Fruit fly (Drosophila melanogaster) whole organism, embryonic: ENCODE results near the gene CG5191.

ENCODE experiments used
- Abd-B ChIP-seq: fragments of 200-800 bp; sonication (Bioruptor generic); optimal IDR thresholded peaks from 2 replicates; lab custom pipeline; 2018; ENCODE audit warnings: missing biosample characterization, mild to moderate bottlenecking, missing genetic modification characterization, moderate library complexity
- Aef1 ChIP-seq: fragments of 200-800 bp; sonication (Bioruptor generic); IDR thresholded peaks from 3 replicates; pipeline ENCODE4 v1.3.6; 2022; ENCODE audit warnings: missing biosample characterization, missing genetic modification characterization
- Asciz ChIP-seq: fragments of 200-800 bp; sonication (Bioruptor generic); optimal IDR thresholded peaks from 2 replicates; lab custom pipeline; 2017; ENCODE audit warnings: missing biosample characterization, mild to moderate bottlenecking, missing genetic modification characterization, missing genetic modification reagents
- Awh ChIP-seq: fragments of 200-800 bp; sonication (Bioruptor generic); IDR thresholded peaks from 2 replicates; pipeline ENCODE4, ENCODE4 v1.3.6; 2022; ENCODE audit warnings: missing biosample characterization, missing genetic modification characterization
- CG10267 ChIP-seq: fragments of 200-800 bp; sonication (Bioruptor generic); optimal IDR thresholded peaks from 2 replicates; lab custom pipeline; 2018; ENCODE audit warnings: missing biosample characterization, mild to moderate bottlenecking, missing genetic modification characterization, moderate library complexity
- CG11695 ChIP-seq: fragments of 200-800 bp; sonication (Bioruptor generic); IDR thresholded peaks from 3 replicates; pipeline ENCODE4 v1.3.6; 2022; ENCODE audit warnings: missing biosample characterization, missing genetic modification characterization
- CG12236 ChIP-seq: fragments of 200-800 bp; sonication (Bioruptor generic); optimal IDR thresholded peaks from 2 replicates; lab custom pipeline; 2016; ENCODE audit warnings: missing biosample characterization, missing genetic modification characterization
- CG12299 ChIP-seq: fragments of 200-800 bp; sonication (Bioruptor generic); optimal IDR thresholded peaks from 2 replicates; lab custom pipeline; 2018; ENCODE audit warnings: missing biosample characterization, mild to moderate bottlenecking, missing genetic modification characterization
- CG14014 ChIP-seq: fragments of 200-800 bp; sonication (Bioruptor generic); IDR thresholded peaks from 2 replicates; pipeline ENCODE4 v1.3.6; 2022; ENCODE audit warnings: missing biosample characterization, missing genetic modification characterization
- CG1602 ChIP-seq: fragments of 200-800 bp; sonication (Bioruptor generic); optimal IDR thresholded peaks from 3 replicates; lab custom pipeline; 2016; ENCODE audit warnings: missing biosample characterization, missing genetic modification characterization
- CG18262 ChIP-seq: fragments of 200-800 bp; optimal IDR thresholded peaks from 3 replicates; lab custom pipeline; 2019; ENCODE audit warnings: missing biosample characterization, mild to moderate bottlenecking, missing genetic modification characterization, moderate library complexity
- CG18476 ChIP-seq: fragments of 200-800 bp; sonication (Bioruptor generic); optimal IDR thresholded peaks from 2 replicates; lab custom pipeline; 2016; ENCODE audit warnings: missing biosample characterization, mild to moderate bottlenecking, missing genetic modification characterization
- CG18619 ChIP-seq: fragments of 200-800 bp; sonication (Bioruptor generic); optimal IDR thresholded peaks from 3 replicates; lab custom pipeline; 2017; ENCODE audit warnings: missing biosample characterization, mild to moderate bottlenecking, missing genetic modification characterization
- CG30020 ChIP-seq: fragments of 200-800 bp; optimal IDR thresholded peaks from 2 replicates; lab custom pipeline; 2019; ENCODE audit warnings: missing biosample characterization, mild to moderate bottlenecking, missing genetic modification characterization, moderate library complexity
- CG30403 ChIP-seq: fragments of 200-800 bp; sonication (Bioruptor generic); optimal IDR thresholded peaks from 3 replicates; lab custom pipeline; 2016; ENCODE audit warnings: missing biosample characterization, missing genetic modification characterization
- CG31224 ChIP-seq: fragments of 200-800 bp; sonication (Bioruptor generic); IDR thresholded peaks from 2 replicates; pipeline ENCODE4 v1.3.6; 2022; ENCODE audit warnings: missing biosample characterization, missing genetic modification characterization
- CG3838 ChIP-seq: fragments of 200-800 bp; sonication (Bioruptor generic); optimal IDR thresholded peaks from 3 replicates; lab custom pipeline; 2016; ENCODE audit warnings: missing biosample characterization, missing genetic modification characterization
- CG4328 ChIP-seq: fragments of 200-800 bp; sonication (Bioruptor generic); optimal IDR thresholded peaks from 3 replicates; lab custom pipeline; 2017; ENCODE audit warnings: missing biosample characterization, missing genetic modification reagents, missing genetic modification characterization
- CG4424 ChIP-seq: fragments of 200-800 bp; sonication (Bioruptor generic); optimal IDR thresholded peaks from 3 replicates; lab custom pipeline; 2016; ENCODE audit warnings: missing biosample characterization, missing genetic modification characterization
- CG7556 ChIP-seq: fragments of 200-800 bp; sonication (Bioruptor generic); optimal IDR thresholded peaks from 2 replicates; lab custom pipeline; 2017; ENCODE audit warnings: missing biosample characterization, mild to moderate bottlenecking, missing genetic modification characterization
- CG7786 ChIP-seq: fragments of 200-800 bp; sonication (Bioruptor generic); optimal IDR thresholded peaks from 2 replicates; lab custom pipeline; 2016; ENCODE audit warnings: missing biosample characterization, missing genetic modification characterization
- CG8290 ChIP-seq, 3 experiments: fragments of 200-800 bp; sonication (Bioruptor generic); optimal IDR thresholded peaks; 2 replicates each; lab custom pipeline; 2016 to 2019; ENCODE audit warnings: missing biosample characterization in 3 of 3, missing genetic modification characterization in 3 of 3, mild to moderate bottlenecking in 2 of 3, moderate library complexity in 1 of 3
- CG8388 ChIP-seq: fragments of 200-800 bp; sonication (Bioruptor generic); optimal IDR thresholded peaks from 2 replicates; lab custom pipeline; 2019; ENCODE audit warnings: missing biosample characterization, mild to moderate bottlenecking, missing genetic modification characterization, moderate library complexity
- CTCF ChIP-seq: fragments of 200-800 bp; sonication (Bioruptor generic); optimal IDR thresholded peaks from 2 replicates; lab custom pipeline; 2017; ENCODE audit warnings: missing biosample characterization, mild to moderate bottlenecking, missing genetic modification characterization, moderate library complexity
- D19A ChIP-seq: fragments of 200-800 bp; optimal IDR thresholded peaks from 3 replicates; lab custom pipeline; 2019; ENCODE audit warnings: missing biosample characterization, mild to moderate bottlenecking, missing genetic modification characterization, moderate library complexity
- D19B ChIP-seq: fragments of 200-800 bp; sonication (Bioruptor generic); optimal IDR thresholded peaks from 2 replicates; lab custom pipeline; 2017; ENCODE audit warnings: missing biosample characterization, mild to moderate bottlenecking, missing genetic modification characterization
- Dll ChIP-seq: fragments of 200-800 bp; sonication (Bioruptor generic); IDR thresholded peaks from 4 replicates; pipeline ENCODE4 v1.3.6; 2022; ENCODE audit warnings: missing biosample characterization, missing genetic modification characterization; ENCODE audit not compliant: partially characterized antibody
- Gug ChIP-seq: fragments of 200-800 bp; sonication (Bioruptor generic); IDR thresholded peaks from 4 replicates; pipeline ENCODE4 v1.3.6; 2022; ENCODE audit warnings: missing biosample characterization, missing genetic modification characterization
- HLH54F ChIP-seq: fragments of 200-800 bp; sonication (Bioruptor generic); optimal IDR thresholded peaks from 3 replicates; lab custom pipeline; 2016; ENCODE audit warnings: missing biosample characterization, missing genetic modification characterization
- Hand ChIP-seq: fragments of 200-800 bp; sonication (Bioruptor generic); optimal IDR thresholded peaks from 2 replicates; lab custom pipeline; 2017; ENCODE audit warnings: mild to moderate bottlenecking, missing biosample characterization, missing genetic modification reagents, missing genetic modification characterization
- Mad ChIP-seq: fragments of 200-800 bp; sonication (Bioruptor generic); optimal IDR thresholded peaks from 2 replicates; lab custom pipeline; 2016; ENCODE audit warnings: missing biosample characterization, missing genetic modification characterization
- Meics ChIP-seq: fragments of 200-800 bp; sonication (Bioruptor generic); optimal IDR thresholded peaks from 2 replicates; lab custom pipeline; 2017; ENCODE audit warnings: missing biosample characterization, mild to moderate bottlenecking, missing genetic modification characterization
- Sox102F ChIP-seq: fragments of 200-800 bp; sonication (Bioruptor generic); optimal IDR thresholded peaks from 2 replicates; lab custom pipeline; 2018; ENCODE audit warnings: missing biosample characterization, mild to moderate bottlenecking, missing genetic modification characterization, moderate library complexity
- ash1 ChIP-seq: fragments of 200-800 bp; sonication (Bioruptor generic); optimal IDR thresholded peaks from 2 replicates; lab custom pipeline; 2018; ENCODE audit warnings: missing biosample characterization, mild to moderate bottlenecking, missing genetic modification characterization
- bab2 ChIP-seq: fragments of 200-800 bp; sonication (Bioruptor generic); optimal IDR thresholded peaks from 2 replicates; lab custom pipeline; 2016; ENCODE audit warnings: missing biosample characterization, missing genetic modification characterization
- chinmo ChIP-seq: fragments of 200-800 bp; sonication (Bioruptor generic); IDR thresholded peaks from 4 replicates; pipeline ENCODE4 v1.3.6; 2022; ENCODE audit warnings: missing biosample characterization, missing genetic modification characterization; ENCODE audit not compliant: partially characterized antibody
- ci ChIP-seq: fragments of 200-800 bp; sonication (Bioruptor generic); IDR thresholded peaks from 3 replicates; pipeline ENCODE4 v1.3.6; 2022; ENCODE audit warnings: missing biosample characterization, missing genetic modification characterization
- croc ChIP-seq: fragments of 200-800 bp; sonication (Bioruptor generic); conservative IDR thresholded peaks from 3 replicates; pipeline ENCODE4 v1.3.6; 2022; ENCODE audit warnings: missing biosample characterization, missing genetic modification characterization
- cwo ChIP-seq: fragments of 200-800 bp; sonication (Bioruptor generic); optimal IDR thresholded peaks from 3 replicates; lab custom pipeline; 2017; ENCODE audit warnings: missing biosample characterization, missing genetic modification characterization, mild to moderate bottlenecking, moderate library complexity, missing genetic modification reagents
- ems ChIP-seq: fragments of 200-800 bp; sonication (Bioruptor generic); optimal IDR thresholded peaks from 3 replicates; lab custom pipeline; 2016; ENCODE audit warnings: missing biosample characterization, missing genetic modification characterization
- gsb ChIP-seq: fragments of 200-800 bp; sonication (Bioruptor generic); IDR thresholded peaks from 2 replicates; pipeline ENCODE4 v1.3.6; 2022; ENCODE audit warnings: missing biosample characterization, missing genetic modification characterization
- jumu ChIP-seq: fragments of 200-800 bp; sonication (Bioruptor generic); optimal IDR thresholded peaks from 3 replicates; lab custom pipeline; 2016; ENCODE audit warnings: missing biosample characterization, missing genetic modification characterization
- lbe ChIP-seq: fragments of 200-800 bp; sonication (Bioruptor generic); optimal IDR thresholded peaks from 2 replicates; lab custom pipeline; 2016; ENCODE audit warnings: missing biosample characterization, mild to moderate bottlenecking, missing genetic modification characterization
- row ChIP-seq: fragments of 200-800 bp; sonication (Bioruptor generic); IDR thresholded peaks from 3 replicates; pipeline ENCODE4 v1.3.6; 2022; ENCODE audit warnings: missing biosample characterization, missing genetic modification characterization
- scrt ChIP-seq: fragments of 200-800 bp; sonication (Bioruptor generic); optimal IDR thresholded peaks from 2 replicates; lab custom pipeline; 2018; ENCODE audit warnings: missing biosample characterization, mild to moderate bottlenecking, missing genetic modification characterization, moderate library complexity
- sens-2 ChIP-seq: fragments of 200-800 bp; sonication (Bioruptor generic); IDR thresholded peaks from 2 replicates; pipeline ENCODE4 v1.3.6; 2022; ENCODE audit warnings: missing biosample characterization, missing genetic modification characterization
- sim ChIP-seq: fragments of 200-800 bp; sonication (Bioruptor generic); IDR thresholded peaks from 2 replicates; pipeline ENCODE4 v1.3.6; 2022; ENCODE audit warnings: missing biosample characterization, missing genetic modification characterization
- tgo ChIP-seq: fragments of 200-800 bp; sonication (Bioruptor generic); IDR thresholded peaks from 3 replicates; pipeline ENCODE4 v1.3.6; 2022; ENCODE audit warnings: missing biosample characterization, missing genetic modification characterization
- unc-4 ChIP-seq: fragments of 200-800 bp; sonication (Bioruptor generic); IDR thresholded peaks from 2 replicates; pipeline ENCODE4 v1.3.6; 2022; ENCODE audit warnings: missing biosample characterization, missing genetic modification characterization; ENCODE audit not compliant: partially characterized antibody

Gene CG5191

DNA sequence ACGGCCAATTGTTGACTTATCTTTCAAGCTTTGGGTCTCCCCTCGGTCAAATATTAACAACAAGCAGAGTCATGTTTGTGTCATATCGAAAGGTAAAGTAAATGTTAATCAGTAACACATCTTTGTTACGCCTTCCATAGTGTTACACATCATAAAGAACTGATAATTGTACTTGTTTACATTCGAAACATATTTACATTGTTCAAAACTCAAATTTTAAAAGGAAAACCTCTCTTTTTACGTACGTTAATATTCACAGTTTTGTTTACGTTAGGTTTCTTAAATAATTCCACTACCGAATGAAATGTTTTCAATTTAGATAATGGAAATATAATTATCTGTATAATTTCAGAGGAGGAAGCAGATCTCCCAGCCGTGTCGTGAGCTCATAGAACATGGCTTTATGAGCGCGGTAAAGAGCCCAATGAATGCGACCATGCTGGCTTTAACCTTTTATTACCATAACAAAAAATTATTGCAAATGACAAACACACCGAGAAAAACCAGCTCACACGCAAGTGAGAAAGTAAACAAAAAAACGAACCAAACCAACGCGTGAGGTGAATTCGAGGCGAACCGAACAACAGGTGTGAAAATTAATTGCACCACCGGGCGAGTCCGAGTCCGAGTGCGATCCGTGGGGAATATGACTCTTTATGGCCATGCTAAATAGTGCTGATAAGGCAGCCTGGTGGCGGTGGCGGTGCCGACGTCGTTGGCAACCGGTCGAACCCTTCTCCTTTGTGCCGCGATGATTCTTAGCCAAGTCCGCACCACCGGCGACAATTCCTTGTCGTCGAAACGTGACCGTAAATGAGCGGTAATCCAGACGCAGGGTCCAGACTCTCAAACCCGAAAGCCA, 18.2 kb upstream of the CG5191 start (continued):
- TF ChIP-seq D19B (no peak), gsb (GFP tag; lab: Robert Waterston, UW) (no peak), CG12236 (GFP tag; lab: Kevin White, UChicago) (peak; percentile 4), CG18619 (GFP tag; lab: Kevin White, UChicago) (peak; percentile 33), ash1 (GFP tag; lab: Kevin White, UChicago) (no peak), croc (GFP tag; lab: Robert Waterston, UW) (no peak), Gug (GFP tag; lab: Robert Waterston, UW) (no peak), CG7786 (GFP tag; lab: Kevin White, UChicago) (no peak), Mad (no peak), row (GFP tag; lab: Robert Waterston, UW) (0 out of 3 replicates have a peak, but pooled peaks have one; percentile 24), HLH54F (no peak), tgo (GFP tag; lab: Robert Waterston, UW) (no peak; the same call in 2 of the 3 replicates), D19A (tag; lab: Kevin White, UChicago) (peak; percentile 30), Aef1 (no peak), CG7556 (peak; percentile 56), Sox102F (GFP tag; lab: Kevin White, UChicago) (peak; percentile 33), CG11695 (GFP tag; lab: Robert Waterston, UW) (peak; percentile 56; the same call in 1 of the 3 replicates), Awh (GFP tag; lab: Robert Waterston, UW) (peak; percentile 74), Meics (peak; percentile 9), chinmo (GFP tag; lab: Robert Waterston, UW) (0 out of 4 replicates have a peak, but pooled peaks have one; percentile 47), ems (GFP tag; lab: Kevin White, UChicago) (no peak), ci (GFP tag; lab: Robert Waterston, UW) (0 out of 3 replicates have a peak, but pooled peaks have one; percentile 43), sens-2 (GFP tag; lab: Robert Waterston, UW) (no peak), CG4424 (GFP tag; lab: Kevin White, UChicago) (peak; percentile 14), CG1602 (peak; percentile 42), CG31224 (no peak), sim (GFP tag; lab: Robert Waterston, UW) (0 out of 2 replicates have a peak, but pooled peaks have one; percentile 22), CG10267 (tag; lab: Kevin White, UChicago) (peak; percentile 20), cwo (GFP tag; lab: Kevin White, UChicago) (peak; percentile 11), bab2 (GFP tag; lab: Kevin White, UChicago) (peak; percentile 51), Asciz (GFP tag; lab: Kevin White, UChicago) (peak; percentile 82), CG18262 (peak; percentile 61), scrt (GFP tag; lab: Kevin White, UChicago) (peak; percentile 47), unc-4 (GFP tag; lab: Robert Waterston, UW) (no peak), CG30020 (no peak), CG8388 (GFP tag; lab: Kevin White, UChicago) (peak; percentile 21), Abd-B (GFP tag; lab: Kevin White, UChicago) (no peak), lbe (no peak), Dll (GFP tag; lab: Robert Waterston, UW) (0 out of 4 replicates have a peak, but pooled peaks have one; percentile 11), CG30403 (GFP tag; lab: Kevin White, UChicago) (no peak), CG4328 (GFP tag; lab: Kevin White, UChicago) (peak; percentile 36), CG8290 (GFP tag; optimal IDR thresholded peaks at IDR 0.05; lab: Kevin White, UChicago) (no peak), CG8290 (tag; optimal IDR thresholded peaks at IDR 0.05; lab: Kevin White, UChicago) (peak in 1 of 2 experiments; percentile 39), CG3838 (GFP tag; lab: Kevin White, UChicago) (peak; percentile 51), CG12299 (tag; lab: Kevin White, UChicago) (peak; percentile 39), CG14014 (GFP tag; lab: Robert Waterston, UW) (peak; percentile 61; the same call in 1 of the 2 replicates), CG18476 (GFP tag; lab: Kevin White, UChicago) (peak; percentile 22), Hand (GFP tag; lab: Kevin White, UChicago) (no peak), CTCF (GFP tag; lab: Kevin White, UChicago) (no peak), jumu (GFP tag; lab: Kevin White, UChicago) (no peak)
